Fruit fly (Drosophila melanogaster): ENCODE results near the gene HP1D3csd.

The HP1D3csd gene

DNA sequence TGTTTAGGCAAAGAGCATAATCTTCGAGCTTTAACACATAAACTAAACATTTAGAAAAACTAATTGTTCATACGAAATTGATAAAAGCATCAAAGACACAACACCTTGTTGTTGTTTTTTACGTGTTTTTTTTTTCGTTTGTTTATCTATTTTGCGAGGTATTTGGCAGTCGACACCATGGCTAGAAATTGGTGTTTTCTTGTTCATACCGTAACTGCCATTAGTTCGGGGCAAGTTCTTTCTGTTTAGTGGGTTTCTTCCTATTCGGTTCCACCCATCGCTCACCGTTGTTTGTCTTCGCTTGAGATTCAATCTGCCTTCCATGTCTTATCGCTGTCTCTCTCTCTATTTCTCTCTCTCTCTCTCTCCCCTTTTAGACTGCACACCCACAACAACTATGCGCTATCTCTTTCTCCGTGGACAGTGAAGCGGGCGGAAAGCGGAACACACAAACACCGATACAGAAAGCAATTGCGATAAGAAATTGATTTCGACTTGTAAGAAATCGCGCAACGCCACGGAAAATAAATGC lies 43.5 kb upstream of the HP1D3csd start (continued):
- no peak for TF ChIP-seq CG1024 (GFP tag; IDR thresholded peaks at IDR 0.05)
- TF ChIP-seq unpg (GFP tag; optimal IDR thresholded peaks at IDR 0.05) = no peak
- no peak for TF ChIP-seq emc (GFP tag; optimal IDR thresholded peaks at IDR 0.05)
- TF ChIP-seq Nf-YA (GFP tag; IDR thresholded peaks at IDR 0.05) = no peak
- no peak for TF ChIP-seq E2f2 (GFP tag; IDR thresholded peaks at IDR 0.05)
- TF ChIP-seq CG4617 (GFP tag; optimal IDR thresholded peaks at IDR 0.05; ENCODE audit: borderline replicate concordance) = no peak
- no peak for TF ChIP-seq CG8388 (GFP tag; optimal IDR thresholded peaks at IDR 0.05)
- TF ChIP-seq Oli (tag; optimal IDR thresholded peaks at IDR 0.05) = peak; percentile 33
- TF ChIP-seq chn (GFP tag; optimal IDR thresholded peaks at IDR 0.05) = no peak
- no peak for TF ChIP-seq CG2202 (tag; optimal IDR thresholded peaks at IDR 0.05)
- TF ChIP-seq CG10274 (GFP tag; optimal IDR thresholded peaks at IDR 0.05) = no peak
- no peak for TF ChIP-seq wek (GFP tag; optimal IDR thresholded peaks at IDR 0.05)
- TF ChIP-seq CG8944 (GFP tag; optimal IDR thresholded peaks at IDR 0.05) = no peak
- peak; percentile 52; the same call in 1 of the 2 replicates for TF ChIP-seq Xrp1 (GFP tag; IDR thresholded peaks at IDR 0.05)
- TF ChIP-seq Aef1 (GFP tag; IDR thresholded peaks at IDR 0.05) = no peak
- TF ChIP-seq Dfd (GFP tag; optimal IDR thresholded peaks at IDR 0.05) = no peak
- TF ChIP-seq CG7839 (tag; optimal IDR thresholded peaks at IDR 0.05) = peak; percentile 68
- TF ChIP-seq scrt (GFP tag; optimal IDR thresholded peaks at IDR 0.05) = no peak
- TF ChIP-seq fd102C (GFP tag; optimal IDR thresholded peaks at IDR 0.05) = no peak
- TF ChIP-seq Hey (tag; optimal IDR thresholded peaks at IDR 0.05) = no peak
- no peak for TF ChIP-seq CG4404 (GFP tag; IDR thresholded peaks at IDR 0.05)
- TF ChIP-seq CG4730 (GFP tag; IDR thresholded peaks at IDR 0.05) = no peak
- TF ChIP-seq CG15073 (GFP tag; optimal IDR thresholded peaks at IDR 0.05) = no peak
- TF ChIP-seq CG7372 (GFP tag; IDR thresholded peaks at IDR 0.05) = no peak
- TF ChIP-seq gem (tag; optimal IDR thresholded peaks at IDR 0.05) = peak; percentile 56
- no peak for TF ChIP-seq ase (GFP tag; IDR thresholded peaks at IDR 0.05)
- TF ChIP-seq Jarid2 (GFP tag; optimal IDR thresholded peaks at IDR 0.05) = no peak
- TF ChIP-seq CG30431 (GFP tag; optimal IDR thresholded peaks at IDR 0.05) = peak; percentile 10
- TF ChIP-seq MTF-1 (GFP tag; optimal IDR thresholded peaks at IDR 0.05; ENCODE audit: borderline replicate concordance) = no peak
- no peak for TF ChIP-seq CG3065 (GFP tag; optimal IDR thresholded peaks at IDR 0.05)
- TF ChIP-seq H15 (GFP tag; IDR thresholded peaks at IDR 0.05) = no peak
- TF ChIP-seq unc-4 (GFP tag; IDR thresholded peaks at IDR 0.05; ENCODE audit: partially characterized antibody) = no peak
- peak; percentile 43 for TF ChIP-seq Hsf (GFP tag; optimal IDR thresholded peaks at IDR 0.05)
- TF ChIP-seq CG4707 (GFP tag; optimal IDR thresholded peaks at IDR 0.05) = no peak
- TF ChIP-seq CG2120 (GFP tag; optimal IDR thresholded peaks at IDR 0.05) = peak; percentile 47
- no peak for TF ChIP-seq CG1792 (GFP tag; optimal IDR thresholded peaks at IDR 0.05)
- TF ChIP-seq NfI (GFP tag; optimal IDR thresholded peaks at IDR 0.05) = no peak
- TF ChIP-seq CG3407 (GFP tag; optimal IDR thresholded peaks at IDR 0.05) = no peak
- TF ChIP-seq gfzf (GFP tag; optimal IDR thresholded peaks at IDR 0.05) = no peak
- TF ChIP-seq CG9817 (tag; optimal IDR thresholded peaks at IDR 0.05) = no peak
- no peak for TF ChIP-seq br (optimal IDR thresholded peaks at IDR 0.05)
- TF ChIP-seq danr (GFP tag; IDR thresholded peaks at IDR 0.05) = no peak
- no peak for TF ChIP-seq ap (GFP tag; IDR thresholded peaks at IDR 0.05)
- TF ChIP-seq CG6254 (GFP tag; optimal IDR thresholded peaks at IDR 0.05) = no peak
- peak; percentile 48 for TF ChIP-seq Ptx1 (GFP tag; IDR thresholded peaks at IDR 0.05)
- TF ChIP-seq Dbx (GFP tag; IDR thresholded peaks at IDR 0.05) = 0 out of 3 replicates have a peak, but pooled peaks have one; percentile 19
- peak; percentile 6 for TF ChIP-seq Hmr (GFP tag; optimal IDR thresholded peaks at IDR 0.05)
- no peak for TF ChIP-seq Dll (GFP tag; IDR thresholded peaks at IDR 0.05; ENCODE audit: partially characterized antibody)
- TF ChIP-seq CG7987 (GFP tag; optimal IDR thresholded peaks at IDR 0.05) = peak; percentile 15
- TF ChIP-seq CG14014 (GFP tag; IDR thresholded peaks at IDR 0.05) = peak; percentile 67; the same call in 1 of the 2 replicates
- TF ChIP-seq Gsc (GFP tag; IDR thresholded peaks at IDR 0.05) = no peak
- no peak for TF ChIP-seq hth (optimal IDR thresholded peaks at IDR 0.05)
